Worm (Caenorhabditis elegans): Measurements from ENCODE around the gene Y97E10AR.3.

Gene Y97E10AR.3

ce11 chrV:8040247-8041084 lies 33.2 kb upstream of the Y97E10AR.3 start:
- TF ChIP-seq tbx-2 (tag; optimal IDR thresholded peaks at IDR 0.05) (peak; percentile 10), nhr-11 (tag; optimal IDR thresholded peaks at IDR 0.05) (no peak), ceh-31 (tag; optimal IDR thresholded peaks at IDR 0.05) (peak; percentile 29), fkh-6 (tag; optimal IDR thresholded peaks at IDR 0.05) (no peak), ama-1 (optimal IDR thresholded peaks at IDR 0.05) (peak; percentile 85)

ce11 chrV:8039606-8040005 lies 32.3 kb upstream of the Y97E10AR.3 start:
- TF ChIP-seq ahr-1 (tag; optimal IDR thresholded peaks at IDR 0.05) (no peak), ref-2 (tag; optimal IDR thresholded peaks at IDR 0.05) (no peak), pha-4 (tag; optimal IDR thresholded peaks at IDR 0.05) (no peak), ama-1 (optimal IDR thresholded peaks at IDR 0.05) (no peak), gmeb-2 (tag; optimal IDR thresholded peaks at IDR 0.05) (no peak), C08G9.2 (tag; optimal IDR thresholded peaks at IDR 0.05) (no peak), T23F11.4 (GFP tag; optimal IDR thresholded peaks at IDR 0.05) (no peak), ttx-3 (tag; optimal IDR thresholded peaks at IDR 0.05) (no peak), F13H6.1 (tag; optimal IDR thresholded peaks at IDR 0.05) (no peak), che-1 (tag; optimal IDR thresholded peaks at IDR 0.05) (no peak)

- TF ChIP-seq nhr-11 (tag; optimal IDR thresholded peaks at IDR 0.05) = no peak
- TF ChIP-seq che-1 (tag; optimal IDR thresholded peaks at IDR 0.05) = no peak
- no peak for TF ChIP-seq ceh-9 (tag; optimal IDR thresholded peaks at IDR 0.05)
- no peak for TF ChIP-seq unc-3 (GFP tag; conservative IDR thresholded peaks at IDR 0.05)
- no peak for TF ChIP-seq unc-3 (tag; optimal IDR thresholded peaks at IDR 0.05)
- TF ChIP-seq ceh-48 (tag; optimal IDR thresholded peaks at IDR 0.05) = no peak
- TF ChIP-seq hlh-8 (tag; optimal IDR thresholded peaks at IDR 0.05) = no peak
- TF ChIP-seq ama-1 (optimal IDR thresholded peaks at IDR 0.05) = peak; percentile 75
- no peak for TF ChIP-seq C08G9.2 (tag; optimal IDR thresholded peaks at IDR 0.05)
- TF ChIP-seq sdc-2 (tag; optimal IDR thresholded peaks at IDR 0.05) = no peak
- TF ChIP-seq C38D4.7 (GFP tag; optimal IDR thresholded peaks at IDR 0.05) = no peak
- peak; percentile 19 for TF ChIP-seq gmeb-2 (tag; optimal IDR thresholded peaks at IDR 0.05)
- TF ChIP-seq hlh-13 (GFP tag; optimal IDR thresholded peaks at IDR 0.05) = no peak
- no peak for TF ChIP-seq zip-5 (tag; optimal IDR thresholded peaks at IDR 0.05)
Observed at ce11 chrV:8039085-8039525, 31.8 kb upstream of the Y97E10AR.3 start.

- TF ChIP-seq ceh-30 (tag; optimal IDR thresholded peaks at IDR 0.05) (no peak), che-1 (tag; optimal IDR thresholded peaks at IDR 0.05) (no peak), rnt-1 (tag; optimal IDR thresholded peaks at IDR 0.05) (no peak), unc-55 (GFP tag; optimal IDR thresholded peaks at IDR 0.05) (no peak), lin-11 (tag; optimal IDR thresholded peaks at IDR 0.05) (no peak), ahr-1 (tag; optimal IDR thresholded peaks at IDR 0.05) (no peak), ceh-24 (tag; optimal IDR thresholded peaks at IDR 0.05) (no peak), T23F11.4 (GFP tag; optimal IDR thresholded peaks at IDR 0.05) (no peak), pax-1 (tag; optimal IDR thresholded peaks at IDR 0.05) (no peak), ref-2 (tag; optimal IDR thresholded peaks at IDR 0.05) (no peak), hlh-30 (tag; optimal IDR thresholded peaks at IDR 0.05; ENCODE audit: insufficient read depth) (no peak), nhr-232 (tag; optimal IDR thresholded peaks at IDR 0.05) (no peak), fax-1 (tag; optimal IDR thresholded peaks at IDR 0.05) (no peak), F13H6.1 (tag; optimal IDR thresholded peaks at IDR 0.05) (no peak), sdc-2 (tag; optimal IDR thresholded peaks at IDR 0.05) (no peak), ceh-34 (tag; optimal IDR thresholded peaks at IDR 0.05) (no peak), hlh-13 (GFP tag; optimal IDR thresholded peaks at IDR 0.05) (no peak), ama-1 (optimal IDR thresholded peaks at IDR 0.05) (no peak), ceh-45 (GFP tag; IDR thresholded peaks at IDR 0.05) (no peak)
Observed at ce11 chrV:8035947-8036346, 28.6 kb upstream of the Y97E10AR.3 start, which contains the start of gene ZC513.14. Gene ZC513.14, minus strand, starts transcription at chrV:8036047.
